Worm (Caenorhabditis elegans): ENCODE measurements around the gene memi-3.
"Not testable (repeated sequence)": the region's sequence is repeated elsewhere in the genome, so short reads cannot be mapped to it uniquely, and the experiment has no call there.

Gene memi-3

DNA sequence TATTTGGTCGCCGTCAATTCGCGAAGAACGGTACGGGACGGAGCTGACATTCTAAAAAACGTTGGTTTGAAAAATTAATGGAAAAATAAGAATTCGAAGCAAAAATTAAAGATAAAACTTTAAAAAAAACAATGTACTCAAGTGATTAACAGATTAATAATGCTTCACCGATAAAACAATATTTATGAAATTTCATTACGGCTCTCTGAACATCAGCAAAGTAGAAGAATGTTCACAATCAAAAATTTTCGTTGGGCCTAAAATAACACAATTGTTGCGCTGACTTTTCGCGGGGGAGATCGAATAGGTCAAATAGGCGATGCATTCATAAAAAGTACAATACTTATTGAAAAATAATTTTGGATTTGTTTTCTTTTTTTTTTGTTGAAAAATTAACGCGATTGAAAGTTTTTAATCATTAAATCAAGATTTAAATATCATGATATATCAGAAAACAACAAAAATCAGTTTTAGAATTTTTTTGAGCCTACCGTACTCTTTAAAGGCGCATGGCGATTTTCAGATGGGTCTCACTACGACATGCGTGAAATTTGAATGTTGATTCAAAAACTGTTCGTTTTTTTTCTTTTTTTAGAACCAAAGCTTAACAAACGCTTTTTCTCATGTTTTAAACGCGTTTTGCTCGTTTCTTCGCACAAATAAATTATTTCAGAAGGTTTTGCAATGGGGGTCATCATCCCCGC is at the start of gene memi-3, which contains the start of gene cyp-31A2:
Gene memi-3 (minus strand): TSS at position 51 of the 704 bp plus-strand sequence.
Gene cyp-31A2 (plus strand): TSS at position 674 of the 704 bp plus-strand sequence.
- TF ChIP-seq unc-62 (GFP tag; optimal IDR thresholded peaks at IDR 0.05), result no peak

DNA sequence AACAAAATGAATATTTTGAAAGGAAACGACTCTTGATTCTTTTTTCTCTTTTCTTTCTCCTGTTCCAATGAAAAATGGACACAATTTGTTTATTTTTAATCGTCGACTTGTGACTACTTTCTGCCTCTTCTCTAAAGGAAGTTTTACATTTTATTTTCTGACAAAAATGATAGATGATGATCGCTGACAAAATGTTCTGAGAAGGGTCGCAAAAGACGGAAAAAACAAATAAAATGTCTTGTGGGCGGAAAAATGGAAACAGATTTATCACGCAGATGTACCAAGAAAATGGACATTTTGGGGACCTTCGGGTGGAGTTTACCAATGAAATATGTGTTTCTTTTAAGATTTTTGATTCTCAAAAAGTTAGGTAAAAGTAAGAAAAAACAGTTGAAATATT is 49.8 kb upstream of the memi-3 start:
- TF ChIP-seq unc-62 (GFP tag; optimal IDR thresholded peaks at IDR 0.05), result no peak

DNA sequence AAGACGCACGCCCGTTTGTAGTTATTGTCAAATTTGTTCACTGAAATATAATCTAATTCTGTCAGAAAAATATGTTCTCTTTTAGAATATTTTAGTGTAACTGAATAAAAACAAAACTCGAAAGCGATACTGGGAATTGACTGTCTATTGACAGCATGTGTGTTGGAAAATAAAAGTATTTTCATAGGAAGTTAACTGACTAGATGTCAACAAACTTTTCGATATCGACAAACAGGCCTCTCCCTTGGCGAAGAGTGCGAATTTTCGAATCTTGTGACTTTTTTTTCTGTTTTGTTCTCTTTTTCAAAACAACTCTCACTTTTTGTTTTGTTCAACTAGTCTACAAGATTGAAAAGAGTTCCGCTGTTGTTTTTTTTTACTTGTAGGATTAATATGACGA is 35.1 kb upstream of the memi-3 start:
- no peak for TF ChIP-seq unc-62 (GFP tag; optimal IDR thresholded peaks at IDR 0.05)

DNA sequence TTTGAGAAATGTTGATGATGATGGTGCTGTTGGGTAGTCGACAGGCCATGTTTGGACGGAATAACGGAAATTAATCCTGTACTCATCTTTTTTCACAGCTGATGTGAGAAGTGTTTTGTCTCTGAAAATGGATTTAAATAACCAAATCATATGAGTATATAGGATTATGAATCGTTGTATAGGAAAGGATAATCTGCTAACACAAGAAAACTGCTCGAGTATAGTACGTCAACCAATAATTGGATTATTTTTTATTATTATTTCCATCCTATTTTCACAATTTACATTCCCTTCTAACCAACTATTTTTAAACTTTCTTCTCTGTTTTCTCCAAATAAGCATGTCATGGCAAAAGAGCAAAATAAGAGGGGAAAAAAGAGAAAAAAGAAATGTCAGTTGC is 32.6 kb upstream of the memi-3 start:
- TF ChIP-seq unc-62 (GFP tag; optimal IDR thresholded peaks at IDR 0.05), result no peak

DNA sequence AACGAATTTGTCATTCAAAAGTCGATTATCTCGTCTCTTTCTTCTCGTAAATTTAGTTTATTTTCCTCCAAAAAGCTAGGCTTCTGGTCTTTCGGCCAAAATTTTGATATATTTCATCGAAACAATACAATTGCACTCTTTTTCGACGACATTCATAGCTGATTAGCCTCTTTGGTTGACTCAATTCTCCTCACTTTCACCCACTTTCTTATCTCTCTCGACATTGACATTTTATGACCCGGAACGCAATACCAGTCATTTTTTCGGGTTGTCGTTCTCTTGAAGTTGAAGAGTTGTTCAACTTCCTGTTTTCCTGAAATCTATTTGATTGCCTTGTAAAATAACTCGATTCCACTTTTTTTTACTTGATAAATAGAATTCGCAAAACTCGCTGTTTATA is 31.4 kb upstream of the memi-3 start:
- TF ChIP-seq unc-62 (GFP tag; optimal IDR thresholded peaks at IDR 0.05), result no peak

DNA sequence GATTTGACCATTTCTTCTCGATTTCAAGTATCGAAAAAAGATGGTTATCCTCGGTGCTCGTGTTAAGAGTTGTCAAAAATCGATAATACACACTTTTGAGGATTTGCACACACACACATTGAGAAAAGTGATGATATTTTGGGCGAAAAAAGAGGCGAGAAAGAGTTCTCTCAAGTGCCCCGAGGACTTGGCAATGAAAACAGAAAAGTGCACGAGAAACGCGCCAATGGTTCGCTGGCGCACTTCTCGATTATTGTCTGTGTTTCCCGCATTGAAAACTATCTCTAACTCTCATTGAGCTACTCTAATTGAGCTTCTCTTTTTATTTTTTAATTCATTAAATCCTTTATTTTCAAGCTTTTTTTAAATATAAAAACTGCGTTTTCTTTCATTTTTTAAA is 30.6 kb upstream of the memi-3 start:
- TF ChIP-seq unc-62 (GFP tag; optimal IDR thresholded peaks at IDR 0.05), result no peak

DNA sequence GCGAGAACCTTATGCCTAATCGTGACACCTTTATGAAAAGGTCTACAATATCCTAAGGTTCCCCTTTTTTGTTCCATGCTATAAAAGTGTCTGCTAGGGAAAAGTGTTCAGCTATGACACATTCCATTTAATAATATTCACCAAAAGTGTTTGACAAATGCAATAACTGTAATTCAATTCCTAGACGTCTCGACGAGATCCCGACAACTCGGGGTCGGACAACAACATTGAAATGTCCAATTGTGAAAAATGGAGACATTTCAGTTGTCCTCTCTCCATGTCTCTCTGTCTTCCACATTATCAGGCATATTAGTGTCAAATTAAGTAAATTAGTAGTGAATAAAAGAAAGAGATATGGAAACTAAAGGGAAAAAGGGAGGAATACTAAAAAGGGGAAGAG is 28.3 kb upstream of the memi-3 start:
- no peak for TF ChIP-seq unc-62 (GFP tag; optimal IDR thresholded peaks at IDR 0.05)

DNA sequence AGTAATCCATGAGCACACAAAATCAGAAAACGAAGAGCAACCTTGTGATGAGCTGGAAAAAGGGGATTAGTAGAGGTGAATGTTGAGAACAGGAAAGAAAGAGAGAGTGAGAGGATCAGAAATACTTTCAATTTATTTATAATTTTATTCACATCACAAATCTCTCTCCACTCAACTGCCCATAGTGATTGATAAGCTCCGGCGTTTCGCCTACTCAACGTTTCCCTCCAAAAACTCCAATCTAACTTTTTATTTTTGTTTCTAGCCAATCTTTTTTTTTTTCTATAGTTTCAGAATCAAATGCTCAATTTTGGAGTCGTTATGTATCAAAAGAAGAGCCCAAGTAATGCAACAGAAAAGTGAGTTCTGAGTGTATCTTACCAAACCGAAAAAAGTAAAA is 22.3 kb upstream of the memi-3 start, which contains the start of gene kin-4:
Gene kin-4 (plus strand): TSS at position 301 of the 400 bp plus-strand sequence.
- TF ChIP-seq unc-62 (GFP tag; optimal IDR thresholded peaks at IDR 0.05), result no peak

DNA sequence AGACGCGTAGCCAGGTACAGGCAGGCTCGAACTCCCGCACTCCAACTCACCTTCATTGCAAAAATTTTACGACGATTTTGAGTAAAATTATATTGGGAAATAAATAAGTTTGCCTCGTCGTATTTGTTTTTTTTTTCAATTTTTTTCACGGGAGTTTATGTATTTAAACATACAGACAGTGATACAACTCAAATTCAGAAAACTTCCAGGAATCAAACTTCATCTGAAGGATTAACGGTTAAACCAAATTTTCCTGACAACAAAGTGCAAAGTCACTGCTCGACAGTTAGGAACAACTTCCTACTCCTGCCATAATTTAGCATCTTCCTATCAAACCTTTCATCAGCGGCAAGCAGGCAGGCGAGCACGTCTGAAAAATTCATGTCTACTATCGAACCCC is 21.7 kb upstream of the memi-3 start, which contains the start of gene F22B3.8:
Gene F22B3.8 (minus strand): TSS at position 101 of the 400 bp plus-strand sequence.
- no peak for TF ChIP-seq unc-62 (GFP tag; optimal IDR thresholded peaks at IDR 0.05)

DNA sequence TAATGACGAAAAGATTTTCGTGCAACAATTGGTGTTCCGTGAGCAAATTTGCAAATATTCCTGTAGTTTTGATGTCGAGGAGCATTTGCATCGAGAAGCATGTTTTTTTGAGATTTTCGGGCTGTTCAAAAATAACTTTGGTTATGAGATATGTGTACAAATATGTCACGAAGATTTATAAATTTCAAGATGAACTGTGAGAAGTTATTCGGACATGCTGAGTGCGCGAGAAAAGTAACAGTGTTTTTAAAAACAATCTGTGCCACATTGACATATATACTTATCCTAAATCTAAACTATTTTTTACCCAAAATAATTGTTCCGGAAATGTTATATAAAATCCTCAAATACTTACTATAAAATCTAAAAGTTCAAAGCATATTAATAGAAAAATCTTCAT is 18.6 kb upstream of the memi-3 start, which contains the start of gene F22B3.7:
Gene F22B3.7 (minus strand): TSS at position 101 of the 400 bp plus-strand sequence.
- no peak for TF ChIP-seq unc-62 (GFP tag; optimal IDR thresholded peaks at IDR 0.05)

DNA sequence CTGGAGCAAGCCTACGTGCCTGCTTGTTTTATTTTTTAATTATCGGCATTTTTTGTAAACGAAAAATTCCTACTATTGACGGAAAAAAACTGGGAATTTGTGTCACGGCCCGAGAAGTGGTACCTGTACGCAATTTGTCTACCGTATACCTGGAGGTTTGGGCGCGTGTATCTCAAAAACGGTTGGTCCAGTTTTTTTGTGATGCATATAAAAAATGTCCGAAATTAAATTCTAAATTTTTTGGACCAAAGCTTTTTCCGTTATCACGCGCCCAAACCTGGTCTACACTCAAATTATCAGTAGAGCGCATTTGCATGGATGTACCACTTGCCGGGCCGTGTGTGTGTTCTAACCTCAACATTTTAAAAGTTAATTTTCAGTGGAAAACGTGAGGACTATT is 13.6 kb upstream of the memi-3 start, which contains the start of gene F22B3.5:
Gene F22B3.5 (minus strand): TSS at position 101 of the 400 bp plus-strand sequence.
- not testable (repeated sequence) for TF ChIP-seq unc-62 (GFP tag; optimal IDR thresholded peaks at IDR 0.05)

DNA sequence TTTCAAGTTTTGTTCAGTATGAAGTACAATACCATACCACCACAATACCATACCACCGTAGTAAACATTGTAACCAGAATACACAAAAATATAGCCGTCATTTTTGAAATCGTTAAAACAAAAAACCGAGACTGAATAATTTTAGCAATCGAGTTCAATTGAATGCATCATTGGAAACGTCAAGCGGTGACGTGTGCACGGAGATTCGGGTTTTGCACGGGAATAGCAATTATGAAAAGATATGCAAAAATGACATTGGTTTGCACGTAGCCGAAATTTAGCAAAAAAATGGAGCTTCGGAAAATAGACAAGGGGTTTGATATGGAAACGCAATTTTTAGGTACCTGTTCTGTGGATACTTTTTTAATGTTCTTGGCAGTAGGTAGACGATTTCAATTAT is 11.8 kb upstream of the memi-3 start, which contains the start of gene F22B3.10:
Gene F22B3.10 (minus strand): TSS at position 101 of the 400 bp plus-strand sequence.
- TF ChIP-seq unc-62 (GFP tag; optimal IDR thresholded peaks at IDR 0.05), result no peak

DNA sequence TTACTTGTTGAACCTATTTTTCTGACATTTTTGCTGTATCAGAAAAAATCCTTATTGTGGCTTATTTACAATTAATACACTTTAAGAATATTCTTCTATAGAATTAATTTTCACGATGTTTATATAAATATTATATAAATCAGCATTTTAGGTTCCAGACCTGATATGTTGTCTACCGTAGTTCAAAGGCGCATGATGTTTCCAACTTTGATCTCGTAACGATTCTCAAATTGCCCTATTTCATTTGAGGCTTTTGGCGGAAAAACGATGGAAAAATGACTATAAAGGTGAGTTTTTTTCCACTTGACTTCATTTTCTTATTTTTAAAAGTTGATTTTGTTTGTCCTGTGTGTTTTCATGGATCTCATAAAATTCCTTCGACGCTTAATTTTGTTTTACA is 6.9 kb upstream of the memi-3 start, which contains the start of gene gfat-2:
Gene gfat-2 (plus strand): TSS at position 145 of the 400 bp plus-strand sequence.
- no peak for TF ChIP-seq unc-62 (GFP tag; optimal IDR thresholded peaks at IDR 0.05)

DNA sequence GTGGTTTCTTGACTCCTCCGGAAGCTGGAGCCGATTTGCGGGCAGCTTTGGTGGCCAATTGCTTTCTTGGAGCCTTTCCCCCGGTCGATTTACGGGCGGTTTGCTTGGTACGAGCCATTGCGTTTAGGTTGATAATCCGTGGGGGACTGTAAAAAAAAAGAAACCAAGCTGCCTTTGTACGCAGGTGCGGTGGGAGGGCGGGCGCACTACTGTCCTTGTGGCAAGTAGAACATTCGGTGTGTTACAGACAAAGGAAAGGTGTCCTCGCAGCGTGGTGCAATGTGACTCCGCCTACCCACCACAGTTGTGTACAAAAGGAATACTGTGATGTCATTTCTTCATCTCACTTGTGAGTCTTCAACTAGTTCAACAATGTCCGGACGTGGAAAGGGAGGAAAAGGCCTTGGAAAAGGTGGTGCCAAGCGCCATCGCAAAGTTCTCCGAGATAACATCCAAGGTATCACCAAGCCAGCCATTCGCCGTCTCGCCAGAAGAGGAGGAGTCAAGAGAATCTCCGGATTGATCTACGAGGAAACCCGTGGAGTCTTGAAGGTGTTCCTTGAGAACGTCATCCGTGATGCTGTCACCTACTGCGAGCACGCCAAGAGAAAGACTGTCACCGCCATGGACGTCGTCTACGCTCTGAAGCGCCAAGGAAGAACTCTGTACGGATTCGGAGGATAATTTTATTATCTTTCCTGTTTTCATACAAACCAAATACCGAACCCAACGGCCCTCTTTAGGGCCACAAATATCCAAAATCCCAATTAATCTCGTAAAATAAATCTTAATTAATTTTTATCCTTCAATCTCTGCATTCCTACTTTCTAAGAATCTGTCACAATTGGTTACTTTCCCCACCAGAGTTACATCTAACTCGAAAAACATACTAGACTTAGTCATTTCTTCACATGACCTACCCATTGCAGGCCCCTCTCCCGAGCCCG is 3.9 kb upstream of the memi-3 start, which contains the start of the genes his-63 and his-64:
Gene his-63 (minus strand): TSS at position 118 of the 947 bp plus-strand sequence.
Gene his-64 (plus strand): TSS at position 373 of the 947 bp plus-strand sequence.
- TF ChIP-seq unc-62 (GFP tag; optimal IDR thresholded peaks at IDR 0.05), result not testable (repeated sequence)

DNA sequence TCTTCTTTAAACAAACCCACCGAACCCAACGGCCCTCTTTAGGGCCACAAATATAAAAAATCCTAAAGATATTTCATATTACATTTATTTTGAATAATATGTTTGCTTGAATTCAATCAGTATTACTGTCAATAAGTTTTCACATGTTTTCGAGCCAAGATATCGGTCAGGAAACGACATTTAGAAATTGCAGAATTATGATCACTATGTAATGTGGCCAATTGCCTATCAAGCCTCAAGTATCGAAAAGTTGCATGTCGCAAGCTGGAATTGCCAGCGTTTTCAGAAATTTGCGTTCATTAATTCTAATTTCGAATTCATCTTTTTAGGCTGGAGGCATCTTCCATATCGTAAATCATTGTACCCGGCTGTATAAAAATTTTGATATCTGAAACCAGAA is 1.7 kb downstream of the memi-3 start:
- no peak for TF ChIP-seq unc-62 (GFP tag; optimal IDR thresholded peaks at IDR 0.05)
